Worm (Caenorhabditis elegans): Measurements from ENCODE around the gene gnrr-7.
A peak's percentile ranks its signal among the peaks of the same experiment; 100 is the strongest.

gnrr-7 gene

ce11 chrX:11215420-11216050 is 29.9 kb downstream of the gnrr-7 start, which contains the start of the genes C34F6.7 and idh-2 (continued):
- TF ChIP-seq lin-35 (GFP tag; optimal IDR thresholded peaks at IDR 0.05), result peak in 1 of 2 experiments; percentile 59
- peak in 1 of 2 experiments; percentile 31 for TF ChIP-seq efl-1 (optimal IDR thresholded peaks at IDR 0.05)
- peak in 1 of 2 experiments; percentile 94 for TF ChIP-seq efl-1 (GFP tag; optimal IDR thresholded peaks at IDR 0.05 in 1 of 2)
- no peak for TF ChIP-seq skn-1 (tag; optimal IDR thresholded peaks at IDR 0.05)
- TF ChIP-seq tbx-2 (tag; optimal IDR thresholded peaks at IDR 0.05), result peak; percentile 49
- 0 out of 2 replicates have a peak, but pooled peaks have one; percentile 21 for TF ChIP-seq mab-9 (GFP tag; IDR thresholded peaks at IDR 0.05)
- peak; percentile 66 for TF ChIP-seq lin-14 (GFP tag; optimal IDR thresholded peaks at IDR 0.05)
- no peak for TF ChIP-seq grh-1 (GFP tag; IDR thresholded peaks at IDR 0.05)
- TF ChIP-seq hlh-17 (GFP tag; optimal IDR thresholded peaks at IDR 0.05; ENCODE audit: borderline replicate concordance), result no peak
- peak; percentile 46 for TF ChIP-seq xbp-1 (tag; optimal IDR thresholded peaks at IDR 0.05)
- peak; percentile 53 for TF ChIP-seq unc-130 (tag; optimal IDR thresholded peaks at IDR 0.05)
- TF ChIP-seq F16B12.6 (tag; optimal IDR thresholded peaks at IDR 0.05), result peak; percentile 89
- peak; percentile 13 to 45 (median 34) for TF ChIP-seq dpl-1 (GFP tag; optimal IDR thresholded peaks at IDR 0.05)
- TF ChIP-seq blmp-1 (tag; optimal IDR thresholded peaks at IDR 0.05), result peak; percentile 69
- TF ChIP-seq nhr-20 (tag; optimal IDR thresholded peaks at IDR 0.05), result peak; percentile 79
- peak; percentile 25 for TF ChIP-seq C16A3.4 (tag; optimal IDR thresholded peaks at IDR 0.05)
- TF ChIP-seq mdl-1 (tag; optimal IDR thresholded peaks at IDR 0.05), result peak in 1 of 2 experiments; percentile 60
- TF ChIP-seq lsy-2 (tag; optimal IDR thresholded peaks at IDR 0.05), result peak; percentile 44 to 45
- peak; percentile 72 for TF ChIP-seq snu-23 (GFP tag; optimal IDR thresholded peaks at IDR 0.05)

ce11 chrX:11222597-11223218 is 37.1 kb downstream of the gnrr-7 start, which contains the start of gene C34F6.9:
C34F6.9 (minus strand) TSS chrX:11222647.
- TF ChIP-seq nhr-12 (tag; optimal IDR thresholded peaks at IDR 0.05), result no peak
- TF ChIP-seq nhr-11 (tag; optimal IDR thresholded peaks at IDR 0.05), result no peak
- TF ChIP-seq tlp-1 (tag; optimal IDR thresholded peaks at IDR 0.05), result no peak
- no peak for TF ChIP-seq aha-1 (tag; optimal IDR thresholded peaks at IDR 0.05)
- TF ChIP-seq lin-35 (GFP tag; optimal IDR thresholded peaks at IDR 0.05), result peak in 1 of 2 experiments; percentile 13
- no peak for TF ChIP-seq mdl-1 (tag; optimal IDR thresholded peaks at IDR 0.05)
- TF ChIP-seq lsy-2 (tag; optimal IDR thresholded peaks at IDR 0.05), result peak in 1 of 2 experiments; percentile 27
- TF ChIP-seq C34B4.2 (tag; optimal IDR thresholded peaks at IDR 0.05), result no peak
- TF ChIP-seq lin-14 (GFP tag; optimal IDR thresholded peaks at IDR 0.05), result peak; percentile 50
- no peak for TF ChIP-seq efl-3 (GFP tag; optimal IDR thresholded peaks at IDR 0.05)
- no peak for TF ChIP-seq ceh-63 (GFP tag; optimal IDR thresholded peaks at IDR 0.05)
- no peak for TF ChIP-seq sox-4 (tag; optimal IDR thresholded peaks at IDR 0.05)
- no peak for TF ChIP-seq lin-15B (tag; optimal IDR thresholded peaks at IDR 0.05)
- TF ChIP-seq nhr-28 (tag; optimal IDR thresholded peaks at IDR 0.05), result no peak
- peak; percentile 79 for TF ChIP-seq F16B12.6 (tag; optimal IDR thresholded peaks at IDR 0.05)
- TF ChIP-seq mep-1 (tag; optimal IDR thresholded peaks at IDR 0.05), result peak; percentile 12
- TF ChIP-seq blmp-1 (tag; optimal IDR thresholded peaks at IDR 0.05), result peak; percentile 6
- no peak for TF ChIP-seq aly-2 (tag; optimal IDR thresholded peaks at IDR 0.05)
- TF ChIP-seq unc-98 (GFP tag; IDR thresholded peaks at IDR 0.05), result no peak
- TF ChIP-seq rnt-1 (tag; optimal IDR thresholded peaks at IDR 0.05), result no peak
- TF ChIP-seq jun-1 (tag; optimal IDR thresholded peaks at IDR 0.05), result no peak
- TF ChIP-seq mab-9 (GFP tag; IDR thresholded peaks at IDR 0.05), result no peak
- no peak for TF ChIP-seq skn-1 (tag; optimal IDR thresholded peaks at IDR 0.05)
- peak in 1 of 3 experiments; percentile 13 for TF ChIP-seq dpl-1 (GFP tag; optimal IDR thresholded peaks at IDR 0.05)
- no peak for TF ChIP-seq pag-3 (tag; optimal IDR thresholded peaks at IDR 0.05; ENCODE audit: borderline replicate concordance, insufficient read depth)
- TF ChIP-seq pax-3 (tag; optimal IDR thresholded peaks at IDR 0.05), result no peak
- no peak for TF ChIP-seq efl-1 (optimal IDR thresholded peaks at IDR 0.05)
- TF ChIP-seq efl-1 (GFP tag; optimal IDR thresholded peaks at IDR 0.05 in 1 of 2), result peak in 1 of 2 experiments; percentile 84

DNA sequence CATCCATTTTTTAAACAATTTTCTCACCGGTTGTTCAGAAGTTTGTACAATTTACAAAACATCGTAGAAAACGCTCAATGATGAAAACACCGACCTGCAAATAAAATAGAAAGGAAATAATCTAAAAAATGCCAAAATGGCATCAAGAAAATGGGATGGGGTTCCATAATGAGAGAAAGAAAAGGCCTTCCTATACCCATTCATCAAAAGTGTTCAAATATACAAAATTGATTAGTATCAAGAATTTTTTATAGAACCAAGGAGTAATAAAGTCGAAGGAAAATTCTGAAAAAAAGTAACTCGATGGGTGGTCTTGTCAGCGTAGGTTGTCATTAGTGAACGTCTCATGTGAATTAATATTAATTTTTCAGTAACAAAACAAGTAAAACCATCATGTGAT is 41.0 kb downstream of the gnrr-7 start, which contains the start of gene C34F6.12:
Gene C34F6.12 (minus strand): TSS at position 101 of the 400 bp plus-strand sequence.
- no peak for TF ChIP-seq lir-3 (tag; optimal IDR thresholded peaks at IDR 0.05; ENCODE audit: poor library complexity)
- TF ChIP-seq efl-1 (optimal IDR thresholded peaks at IDR 0.05), result no peak
- TF ChIP-seq efl-1 (GFP tag; optimal IDR thresholded peaks at IDR 0.05 in 1 of 2), result peak in 1 of 2 experiments; percentile 37
